Worm (Caenorhabditis elegans): Measurements from ENCODE around the gene chil-13.
A peak's percentile ranks its signal among the peaks of the same experiment; 100 is the strongest.

chil-13 gene

ce11 chrII:9418843-9419532, 19.1 kb downstream of the chil-13 start:
- no peak for TF ChIP-seq lin-39 (tag; optimal IDR thresholded peaks at IDR 0.05)
- peak; percentile 18 for TF ChIP-seq elt-2 (tag; optimal IDR thresholded peaks at IDR 0.05)

ce11 chrII:9418065-9418567, 20.0 kb downstream of the chil-13 start, which contains the start of the genes M176.4 and M176.16:
M176.4 (plus strand) TSS chrII:9418365.
M176.16 (plus strand) TSS chrII:9418517.
- no peak for TF ChIP-seq efl-1 (optimal IDR thresholded peaks at IDR 0.05)
- peak in 1 of 2 experiments; percentile 52 for TF ChIP-seq efl-1 (GFP tag; optimal IDR thresholded peaks at IDR 0.05 in 1 of 2)
- TF ChIP-seq aly-2 (tag; optimal IDR thresholded peaks at IDR 0.05), result no peak
- TF ChIP-seq nhr-85 (tag), result peak; percentile 3

ce11 chrII:9416381-9417276, 21.5 kb downstream of the chil-13 start, which contains the start of the genes gss-1 and chch-3:
gss-1 (minus strand) TSS chrII:9416431.
chch-3 (plus strand) TSS chrII:9417013.
- TF ChIP-seq lsy-2 (tag; optimal IDR thresholded peaks at IDR 0.05), result peak; percentile 71 to 84
- peak; percentile 78 for TF ChIP-seq mep-1 (tag; optimal IDR thresholded peaks at IDR 0.05)
- peak; percentile 39 for TF ChIP-seq unc-130 (tag; optimal IDR thresholded peaks at IDR 0.05)
- peak; percentile 80 for TF ChIP-seq nhr-85 (tag)
- no peak for TF ChIP-seq ceh-90 (tag; optimal IDR thresholded peaks at IDR 0.05)
- no peak for TF ChIP-seq vab-15 (tag; optimal IDR thresholded peaks at IDR 0.05)
- no peak for TF ChIP-seq egl-27 (tag; optimal IDR thresholded peaks at IDR 0.05)
- TF ChIP-seq fkh-10 (GFP tag; optimal IDR thresholded peaks at IDR 0.05), result no peak
- peak; percentile 24 for TF ChIP-seq C04F5.9 (tag; optimal IDR thresholded peaks at IDR 0.05)
- TF ChIP-seq rnt-1 (tag; optimal IDR thresholded peaks at IDR 0.05), result peak; percentile 79
- no peak for TF ChIP-seq mef-2 (tag; optimal IDR thresholded peaks at IDR 0.05)
- TF ChIP-seq ceh-63 (GFP tag; optimal IDR thresholded peaks at IDR 0.05), result no peak
- TF ChIP-seq nhr-237 (tag; optimal IDR thresholded peaks at IDR 0.05), result no peak
- TF ChIP-seq Y116A8C.19 (tag; optimal IDR thresholded peaks at IDR 0.05; ENCODE audit: borderline replicate concordance), result no peak
- no peak for TF ChIP-seq aha-1 (tag; optimal IDR thresholded peaks at IDR 0.05)
- peak; percentile 46 for TF ChIP-seq snpc-4 (tag; optimal IDR thresholded peaks at IDR 0.05)
- TF ChIP-seq tbx-2 (tag; optimal IDR thresholded peaks at IDR 0.05), result peak; percentile 68
- TF ChIP-seq aly-2 (tag; optimal IDR thresholded peaks at IDR 0.05), result peak; percentile 22
- no peak for TF ChIP-seq C34B4.2 (tag; optimal IDR thresholded peaks at IDR 0.05)
- TF ChIP-seq ztf-11 (tag; optimal IDR thresholded peaks at IDR 0.05), result no peak
- TF ChIP-seq snu-23 (GFP tag; optimal IDR thresholded peaks at IDR 0.05), result peak; percentile 74
- TF ChIP-seq elt-2 (tag; optimal IDR thresholded peaks at IDR 0.05), result peak; percentile 4
- peak; percentile 42 for TF ChIP-seq lin-13 (GFP tag; optimal IDR thresholded peaks at IDR 0.05)
- no peak for TF ChIP-seq unc-62 (GFP tag; optimal IDR thresholded peaks at IDR 0.05)
- no peak for TF ChIP-seq nhr-28 (tag; optimal IDR thresholded peaks at IDR 0.05)
- no peak for TF ChIP-seq hlh-4 (tag; optimal IDR thresholded peaks at IDR 0.05)
- TF ChIP-seq irx-1 (tag; optimal IDR thresholded peaks at IDR 0.05), result no peak
- TF ChIP-seq ama-1 (optimal IDR thresholded peaks at IDR 0.05), result no peak
- no peak for TF ChIP-seq zag-1 (tag; optimal IDR thresholded peaks at IDR 0.05)
- TF ChIP-seq pax-3 (tag; optimal IDR thresholded peaks at IDR 0.05), result no peak
- no peak for TF ChIP-seq efl-3 (GFP tag; optimal IDR thresholded peaks at IDR 0.05)
- no peak for TF ChIP-seq ztf-4 (tag; optimal IDR thresholded peaks at IDR 0.05)
- peak; percentile 38 for TF ChIP-seq C16A3.4 (tag; optimal IDR thresholded peaks at IDR 0.05)
- no peak for TF ChIP-seq unc-98 (GFP tag; IDR thresholded peaks at IDR 0.05)
- TF ChIP-seq ces-1 (GFP tag; optimal IDR thresholded peaks at IDR 0.05), result no peak
- peak; percentile 33 for TF ChIP-seq egl-13 (tag; optimal IDR thresholded peaks at IDR 0.05)
- peak in 1 of 2 experiments; percentile 63 for TF ChIP-seq mdl-1 (tag; optimal IDR thresholded peaks at IDR 0.05)
- peak; percentile 21 for TF ChIP-seq unc-86 (tag; optimal IDR thresholded peaks at IDR 0.05)
- TF ChIP-seq nhr-71 (tag; optimal IDR thresholded peaks at IDR 0.05), result peak; percentile 80
- no peak for TF ChIP-seq ceh-88 (GFP tag; IDR thresholded peaks at IDR 0.05)
- no peak for TF ChIP-seq sptf-1 (tag; optimal IDR thresholded peaks at IDR 0.05)
- TF ChIP-seq elt-3 (tag; optimal IDR thresholded peaks at IDR 0.05), result no peak
- peak; percentile 65 for TF ChIP-seq xbp-1 (tag; optimal IDR thresholded peaks at IDR 0.05)

All from whole organism, L1 larva.